Worm (Caenorhabditis elegans): ENCODE results near the gene F11A5.15.

F11A5.15 gene

DNA sequence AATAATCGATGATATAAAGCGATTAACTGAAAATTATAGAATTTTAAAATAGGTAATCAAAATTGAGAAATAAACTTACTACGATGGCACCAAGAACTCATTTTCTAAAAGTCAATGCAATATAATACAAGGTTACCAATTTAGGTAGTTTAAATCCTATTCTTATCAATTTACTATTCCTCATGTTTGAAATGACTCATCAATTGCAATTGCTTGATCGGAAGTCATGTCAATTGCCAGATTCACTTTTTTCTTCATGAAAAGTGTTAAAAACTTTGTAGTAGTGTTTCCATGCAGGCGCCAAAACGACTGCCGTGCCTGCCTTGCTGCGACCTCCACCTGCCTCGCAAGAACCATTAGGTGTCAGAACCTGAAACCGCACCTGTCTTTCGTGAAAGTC, 8.2 kb upstream of the F11A5.15 start, which contains the start of gene F11A5.13:
TSS of gene F11A5.13 (minus strand) at position 101 of the 400 bp plus-strand sequence.
- TF ChIP-seq unc-39 (tag; optimal IDR thresholded peaks at IDR 0.05) (no peak), nhr-77 (tag; optimal IDR thresholded peaks at IDR 0.05) (no peak), ZK546.5 (tag; optimal IDR thresholded peaks at IDR 0.05) (no peak), aly-2 (tag; optimal IDR thresholded peaks at IDR 0.05) (no peak), blmp-1 (tag; optimal IDR thresholded peaks at IDR 0.05; ENCODE audit: insufficient read depth) (no peak), crh-2 (tag; optimal IDR thresholded peaks at IDR 0.05) (no peak), elt-3 (tag; optimal IDR thresholded peaks at IDR 0.05) (no peak), zag-1 (tag; optimal IDR thresholded peaks at IDR 0.05) (no peak), F13H6.1 (tag; optimal IDR thresholded peaks at IDR 0.05) (no peak), nhr-10 (tag; optimal IDR thresholded peaks at IDR 0.05) (no peak)

DNA sequence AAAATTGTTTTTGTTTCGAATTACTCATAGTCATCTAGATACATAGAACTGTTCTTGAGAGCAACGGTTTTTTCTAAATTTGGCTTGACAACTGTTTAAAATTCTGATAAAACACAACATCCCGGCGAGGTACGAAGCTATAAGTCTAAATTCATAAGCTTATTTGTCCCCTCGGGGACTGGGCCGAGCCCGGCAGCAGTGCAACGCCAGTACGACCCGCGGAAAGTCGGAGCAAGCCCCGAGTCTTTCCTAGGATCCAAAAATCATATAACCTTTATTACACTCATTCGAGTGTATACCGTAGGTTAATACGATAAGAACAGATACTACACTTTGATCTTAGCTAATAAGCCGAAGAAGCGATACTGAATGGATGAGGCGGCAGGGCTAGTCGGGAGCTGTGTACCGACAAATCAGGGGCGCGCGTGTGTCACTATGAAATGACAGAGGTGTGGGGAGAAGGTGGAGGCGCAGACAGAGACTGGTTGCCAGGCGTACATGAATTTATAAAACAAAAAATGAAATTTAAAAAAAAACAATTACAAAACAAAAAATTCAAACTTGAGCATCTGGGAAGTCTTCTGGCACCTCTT, 7.2 kb upstream of the F11A5.15 start:
- TF ChIP-seq sma-9 (GFP tag; optimal IDR thresholded peaks at IDR 0.05) (peak; percentile 1), sma-9 (tag; optimal IDR thresholded peaks at IDR 0.05) (no peak), snpc-4 (tag; optimal IDR thresholded peaks at IDR 0.05) (peak; percentile 21), zag-1 (tag; optimal IDR thresholded peaks at IDR 0.05) (no peak)

DNA sequence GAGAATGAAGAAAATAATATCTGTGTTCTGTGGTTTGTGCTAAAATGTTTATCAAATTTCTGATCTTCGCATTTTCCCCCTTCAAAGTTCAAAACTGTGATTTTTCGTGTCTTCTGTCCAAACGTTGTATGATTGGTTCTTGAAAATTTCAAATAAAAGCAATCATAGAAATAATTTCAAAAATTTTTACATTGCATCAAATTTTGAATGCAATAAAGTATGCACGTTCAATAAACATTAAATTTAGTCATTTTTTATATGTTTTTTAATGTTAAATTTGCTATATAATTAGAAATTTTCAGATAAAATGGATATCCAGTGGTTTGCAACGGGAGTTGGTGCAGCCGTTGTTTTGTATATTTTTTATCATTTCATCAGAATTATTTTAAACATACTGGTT, 5.6 kb upstream of the F11A5.15 start, which contains the start of gene stdh-2:
TSS of gene stdh-2 (plus strand) at position 301 of the 400 bp plus-strand sequence.
- TF ChIP-seq ama-1 (optimal IDR thresholded peaks at IDR 0.05) (no peak), blmp-1 (tag; optimal IDR thresholded peaks at IDR 0.05; ENCODE audit: insufficient read depth) (no peak), R02D3.7 (tag; optimal IDR thresholded peaks at IDR 0.05) (no peak), ztf-1 (GFP tag; conservative IDR thresholded peaks at IDR 0.05) (no peak), lin-11 (tag; optimal IDR thresholded peaks at IDR 0.05) (no peak), lsy-2 (tag; optimal IDR thresholded peaks at IDR 0.05) (no peak), C34F6.9 (tag; optimal IDR thresholded peaks at IDR 0.05) (no peak), elt-3 (tag; optimal IDR thresholded peaks at IDR 0.05) (no peak), nhr-129 (tag; optimal IDR thresholded peaks at IDR 0.05) (no peak), snpc-4 (tag; optimal IDR thresholded peaks at IDR 0.05) (no peak), ZK546.5 (tag; optimal IDR thresholded peaks at IDR 0.05) (no peak), skn-1 (tag; optimal IDR thresholded peaks at IDR 0.05) (no peak), mab-5 (tag; optimal IDR thresholded peaks at IDR 0.05) (no peak), Y55F3AM.14 (GFP tag; optimal IDR thresholded peaks at IDR 0.05) (no peak), aly-2 (tag; optimal IDR thresholded peaks at IDR 0.05) (no peak), nhr-23 (tag; optimal IDR thresholded peaks at IDR 0.05) (no peak), egl-27 (tag; optimal IDR thresholded peaks at IDR 0.05) (no peak)

- TF ChIP-seq ztf-4 (tag; optimal IDR thresholded peaks at IDR 0.05) (no peak), ZK546.5 (tag; optimal IDR thresholded peaks at IDR 0.05) (no peak), zag-1 (tag; optimal IDR thresholded peaks at IDR 0.05) (no peak), R02D3.7 (tag; optimal IDR thresholded peaks at IDR 0.05) (no peak), nhr-6 (tag; optimal IDR thresholded peaks at IDR 0.05) (no peak)
Observed at ce11 chrV:16220020-16220419, 1.6 kb upstream of the F11A5.15 start.

- TF ChIP-seq sma-9 (GFP tag; optimal IDR thresholded peaks at IDR 0.05), result peak; percentile 36
- TF ChIP-seq sma-9 (tag; optimal IDR thresholded peaks at IDR 0.05), result no peak
- TF ChIP-seq gmeb-1 (tag; optimal IDR thresholded peaks at IDR 0.05), result no peak
Observed at ce11 chrV:16218972-16219757, 743 bp upstream of the F11A5.15 start, which contains the start of gene glc-1. Gene glc-1 (plus strand): TSS chrV:16219634.

DNA sequence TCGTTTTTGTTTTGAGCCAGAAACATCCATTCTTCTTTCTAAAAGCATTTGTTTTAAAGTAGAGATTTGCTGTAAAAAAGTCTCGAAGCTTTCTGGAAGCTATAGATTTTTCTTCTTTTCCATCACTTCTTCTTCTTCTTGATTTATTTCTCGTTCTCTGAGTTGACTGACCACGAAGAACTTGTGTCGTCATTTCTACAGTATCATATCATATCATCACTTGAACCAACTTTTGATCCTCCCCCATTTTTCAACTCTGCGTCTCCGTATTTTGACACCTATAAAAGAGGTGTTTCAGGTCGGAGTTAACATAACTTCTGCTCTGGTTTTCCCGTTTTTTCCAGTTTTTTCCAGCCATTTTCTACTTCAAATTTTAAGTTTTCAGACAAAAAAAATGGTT, 3.9 kb downstream of the F11A5.15 start, which contains the start of gene F11A5.9:
TSS of gene F11A5.9 (plus strand) at position 386 of the 400 bp plus-strand sequence.
- TF ChIP-seq zag-1 (tag; optimal IDR thresholded peaks at IDR 0.05) (no peak), nhr-237 (tag; optimal IDR thresholded peaks at IDR 0.05) (no peak), nhr-129 (tag; optimal IDR thresholded peaks at IDR 0.05) (no peak)

Data from whole organism, L2 larva.